Worm (Caenorhabditis elegans) whole organism, L4/young adult: Measurements from ENCODE around the gene ZK6.6.

ENCODE experiments used
- W03F9.2 ChIP-seq: fragments of 150-350 bp; optimal IDR thresholded peaks from 2 replicates; lab custom pipeline; 2014; ENCODE audit warnings: missing biosample characterization, missing genetic modification characterization
- dao-5 ChIP-seq: sonication (generic microtip); optimal IDR thresholded peaks from 2 replicates; lab custom pipeline; 2016; ENCODE audit warnings: missing genotype, missing genetic modification characterization, moderate library complexity, missing compliant biosample characterization

- TF ChIP-seq W03F9.2 (no peak), dao-5 (no peak)
These were observed 15.3 kb upstream of the ZK6.6 start for ce11 chrV:373192-373591.
